Fruit fly (Drosophila melanogaster) Kc167 (cell line): Measurements from ENCODE around the gene ABCB7.

ENCODE experiments used
- Myc ChIP-seq: fragments of >200 bp; optimal IDR thresholded peaks from 2 replicates; lab custom pipeline; 2017; ENCODE audit warnings: missing external identifiers
- Sin3A ChIP-seq: fragments of >200 bp; optimal IDR thresholded peaks from 2 replicates; lab custom pipeline; 2018; ENCODE audit warnings: missing external identifiers
- h ChIP-seq: fragments of >200 bp; optimal IDR thresholded peaks from 3 replicates; lab custom pipeline; 2018; ENCODE audit warnings: missing external identifiers
- insv ChIP-seq: fragments of >200 bp; optimal IDR thresholded peaks from 3 replicates; lab custom pipeline; 2018; ENCODE audit warnings: missing external identifiers
- psq ChIP-seq: fragments of >200 bp; optimal IDR thresholded peaks from 2 replicates; lab custom pipeline; 2017; ENCODE audit warnings: missing external identifiers
- ttk ChIP-seq: sonication (Bioruptor generic); optimal IDR thresholded peaks from 2 replicates; lab custom pipeline; 2017; ENCODE audit warnings: missing external identifiers

Gene ABCB7

DNA sequence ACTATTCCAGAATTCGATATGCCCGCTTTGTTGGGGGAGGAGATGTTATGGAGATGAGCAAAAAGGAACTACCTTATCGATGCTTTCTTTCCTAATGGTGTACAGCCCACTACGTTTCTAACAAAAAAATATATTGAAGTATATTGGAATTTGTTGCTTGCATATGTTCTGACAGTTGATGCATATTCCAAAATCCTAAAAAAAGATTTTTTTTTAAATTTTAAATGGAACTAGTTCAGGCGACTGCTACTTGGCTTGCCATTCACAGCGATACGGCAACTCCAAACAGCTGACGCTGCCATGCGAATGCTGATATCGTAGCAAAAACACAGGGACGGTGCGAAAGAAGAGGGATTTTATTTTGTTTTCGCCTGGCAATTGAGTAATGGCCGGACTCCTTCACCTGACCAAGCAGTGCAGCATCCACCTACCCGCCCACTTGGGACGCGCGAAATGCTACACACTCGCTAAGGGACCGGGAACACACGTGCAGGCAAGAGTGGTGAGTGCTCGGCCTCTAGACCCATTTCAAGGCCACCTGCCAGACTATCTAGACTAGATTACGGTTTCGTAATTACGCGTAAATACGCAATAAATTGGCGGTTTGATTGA is at the start of gene ABCB7, which contains the start of the genes CG13926 and CG33230:
Gene ABCB7 (plus strand): TSS at position 299 of the 612 bp plus-strand sequence.
Gene CG13926 (minus strand): TSS at position 43 of the 612 bp plus-strand sequence.
Gene CG33230 (plus strand): TSS at position 299 of the 612 bp plus-strand sequence.
- TF ChIP-seq Myc (lab: Kevin White, UChicago) (no peak), h (no peak), Sin3A (lab: Kevin White, UChicago) (no peak), ttk (lab: Kevin White, UChicago) (no peak), insv (lab: Kevin White, UChicago) (no peak), psq (lab: Kevin White, UChicago) (no peak)

DNA sequence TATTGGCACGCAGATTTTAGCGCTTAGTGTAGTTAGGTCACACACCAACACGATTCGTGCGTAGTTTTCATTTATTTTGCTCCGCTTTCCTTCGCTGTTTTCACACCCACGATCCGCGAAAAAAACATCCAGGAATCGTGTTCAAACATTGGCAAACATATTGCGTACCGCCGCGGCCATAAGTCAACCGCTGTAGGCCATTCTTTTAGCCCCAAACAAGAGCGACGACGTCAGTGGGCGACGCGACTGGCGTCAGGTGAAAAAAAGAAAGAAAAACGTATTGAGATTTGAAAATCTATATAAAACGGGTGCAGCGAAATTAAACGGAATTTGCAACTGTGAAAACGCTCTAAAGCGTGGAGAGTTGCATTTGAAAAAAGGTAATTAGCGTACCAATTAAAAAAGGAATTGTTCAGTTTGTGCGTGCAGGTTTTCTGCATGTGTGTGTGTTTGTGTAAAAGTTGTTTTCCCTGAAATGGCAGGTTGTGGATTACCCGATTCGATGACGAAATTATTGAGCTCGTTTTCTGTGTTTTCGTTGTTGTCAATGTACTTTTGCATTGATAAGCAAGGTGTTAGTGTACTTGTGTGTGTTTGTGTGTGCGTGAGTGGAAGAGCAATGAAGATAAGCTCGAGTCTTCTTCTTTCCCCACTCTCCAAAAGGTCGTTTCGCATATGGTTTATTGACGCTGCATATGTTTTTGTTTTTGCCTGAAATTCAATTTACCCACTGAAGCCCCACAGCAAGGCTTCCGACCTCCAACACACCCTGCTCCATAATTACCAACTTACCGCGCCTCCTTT is 48.9 kb upstream of the ABCB7 start, which contains the start of gene Tmep:
Gene Tmep (plus strand): TSS at position 20 of the 804 bp plus-strand sequence.
- no peak for TF ChIP-seq Myc (lab: Kevin White, UChicago)
- no peak for TF ChIP-seq Sin3A (lab: Kevin White, UChicago)
- TF ChIP-seq insv (lab: Kevin White, UChicago) = no peak
- no peak for TF ChIP-seq psq (lab: Kevin White, UChicago)
- no peak for TF ChIP-seq ttk (lab: Kevin White, UChicago)
- no peak for TF ChIP-seq h

DNA sequence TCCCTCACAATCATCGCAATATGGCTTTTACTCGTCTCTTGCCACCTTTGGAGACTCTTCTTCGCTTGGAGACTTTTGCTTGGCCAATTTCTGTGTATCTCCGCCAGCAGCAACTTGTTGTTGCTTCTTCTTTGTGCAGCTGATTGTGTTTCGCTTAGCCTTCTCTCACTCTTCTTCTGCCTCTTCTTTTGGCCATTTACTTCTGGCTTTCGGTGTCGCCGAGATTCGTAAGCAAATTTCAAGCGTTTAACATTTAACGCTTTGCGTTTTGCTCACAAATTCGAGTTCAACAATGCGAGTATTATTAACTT is 48.3 kb upstream of the ABCB7 start:
- TF ChIP-seq Myc (lab: Kevin White, UChicago) (no peak), h (no peak)

DNA sequence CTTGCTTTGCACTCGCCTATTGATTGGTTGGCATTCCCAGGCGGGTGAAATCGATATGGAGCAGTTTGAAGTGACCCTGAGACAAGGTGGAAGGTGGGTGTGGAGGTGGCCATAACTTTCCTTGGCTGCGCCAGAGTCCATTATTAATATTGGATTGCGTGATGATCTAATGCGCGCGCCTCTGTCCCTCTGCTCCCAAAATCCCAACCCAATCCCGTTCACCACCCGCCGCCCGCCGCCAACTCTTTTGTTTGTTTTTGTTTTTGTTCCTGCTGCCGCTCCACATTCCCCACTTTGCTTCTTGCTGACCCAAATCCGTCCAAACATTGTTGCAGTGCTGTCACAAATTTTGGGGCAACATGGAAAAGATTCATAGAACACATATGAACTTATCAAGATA is 47.1 kb upstream of the ABCB7 start:
- TF ChIP-seq insv (lab: Kevin White, UChicago) = no peak
- TF ChIP-seq Sin3A (lab: Kevin White, UChicago) = no peak
- TF ChIP-seq psq (lab: Kevin White, UChicago) = no peak
- no peak for TF ChIP-seq ttk (lab: Kevin White, UChicago)
- TF ChIP-seq h = no peak
- no peak for TF ChIP-seq Myc (lab: Kevin White, UChicago)

DNA sequence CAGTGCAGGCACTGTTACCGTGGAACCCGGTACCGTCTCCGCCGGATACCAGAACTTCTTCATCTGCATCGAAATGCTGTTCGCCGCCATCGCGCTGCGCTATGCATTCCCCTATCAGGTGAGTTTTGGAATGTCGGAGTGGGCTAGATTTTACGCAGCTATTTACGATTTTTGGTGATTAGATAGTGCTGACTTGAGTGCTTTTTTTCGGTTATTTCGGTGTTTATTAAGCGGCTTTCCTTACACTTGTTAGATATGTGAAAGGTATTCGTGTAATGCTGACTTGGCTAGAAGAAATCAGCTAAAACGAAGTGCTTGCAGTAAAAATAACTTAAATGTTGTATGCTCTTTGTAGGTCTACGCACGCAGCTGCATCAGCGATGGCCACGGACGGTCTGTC is 45.0 kb upstream of the ABCB7 start:
- TF ChIP-seq ttk (lab: Kevin White, UChicago) = no peak
- no peak for TF ChIP-seq psq (lab: Kevin White, UChicago)
- no peak for TF ChIP-seq insv (lab: Kevin White, UChicago)
- TF ChIP-seq h = no peak
- TF ChIP-seq Sin3A (lab: Kevin White, UChicago) = no peak

DNA sequence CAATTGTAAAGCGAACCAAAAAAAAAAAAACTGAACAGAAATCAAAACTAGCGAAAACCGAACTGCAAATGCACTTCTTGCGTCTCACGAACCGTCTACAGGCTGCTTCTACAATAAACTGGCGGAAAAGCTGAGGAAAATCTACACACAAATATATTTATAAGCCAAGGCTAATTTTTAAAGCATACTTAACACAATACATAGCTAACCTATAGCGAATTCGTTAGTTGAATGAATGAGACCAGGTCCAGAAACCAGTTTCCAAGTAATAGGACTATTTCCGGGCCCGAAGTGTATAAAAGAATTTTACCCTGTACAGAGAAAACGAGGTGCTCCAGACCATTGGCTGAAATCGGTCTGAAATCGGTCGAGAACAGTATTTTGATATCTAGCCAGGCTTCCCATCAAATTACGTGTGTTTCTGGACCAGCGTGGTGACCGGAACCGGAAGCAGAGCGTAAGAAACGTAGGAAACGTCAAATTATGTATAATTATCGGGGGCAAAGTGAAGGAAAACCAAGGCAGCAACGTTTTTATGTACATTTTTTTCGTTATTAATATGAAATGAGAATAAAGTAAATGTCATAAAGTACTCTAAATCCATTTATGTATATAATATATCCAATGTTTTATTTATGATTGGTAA is 42.4 kb upstream of the ABCB7 start:
- TF ChIP-seq Sin3A (lab: Kevin White, UChicago) (no peak), insv (lab: Kevin White, UChicago) (no peak), h (no peak), Myc (lab: Kevin White, UChicago) (no peak), psq (lab: Kevin White, UChicago) (no peak), ttk (lab: Kevin White, UChicago) (no peak)

DNA sequence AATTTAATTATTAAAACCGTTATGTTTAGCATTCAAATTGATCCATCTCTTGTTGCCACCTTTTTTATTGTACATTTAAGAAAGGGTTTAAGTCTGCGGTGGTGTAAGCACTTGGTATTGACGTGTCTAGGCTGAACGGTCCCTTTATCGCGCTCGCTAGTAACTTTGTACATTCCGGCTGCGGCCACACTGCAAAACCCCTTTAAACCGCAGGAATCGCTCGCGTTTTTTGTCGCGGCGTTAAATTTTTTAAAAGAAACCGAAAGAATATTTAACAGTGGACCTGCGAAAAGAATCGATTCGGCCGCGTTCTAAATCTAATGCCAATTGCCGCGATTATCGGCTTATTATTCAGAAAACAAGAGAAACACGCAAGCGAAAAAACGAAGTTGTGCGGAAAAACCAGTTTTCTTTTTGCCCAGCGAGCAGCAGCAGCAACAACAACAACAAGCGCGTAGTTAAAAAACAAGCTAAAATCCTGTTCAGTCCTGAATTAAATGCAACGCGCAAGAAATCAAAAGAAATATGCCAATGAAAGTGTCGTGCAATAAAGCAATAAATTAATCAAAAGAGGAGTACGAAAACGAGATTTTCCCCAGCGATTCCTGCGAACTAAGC is 41.6 kb upstream of the ABCB7 start, which contains the start of gene CG13917:
Gene CG13917 (plus strand): TSS at position 211 of the 618 bp plus-strand sequence.
- TF ChIP-seq h (no peak), psq (lab: Kevin White, UChicago) (no peak), Myc (lab: Kevin White, UChicago) (no peak), Sin3A (lab: Kevin White, UChicago) (no peak), insv (lab: Kevin White, UChicago) (no peak), ttk (lab: Kevin White, UChicago) (no peak)

DNA sequence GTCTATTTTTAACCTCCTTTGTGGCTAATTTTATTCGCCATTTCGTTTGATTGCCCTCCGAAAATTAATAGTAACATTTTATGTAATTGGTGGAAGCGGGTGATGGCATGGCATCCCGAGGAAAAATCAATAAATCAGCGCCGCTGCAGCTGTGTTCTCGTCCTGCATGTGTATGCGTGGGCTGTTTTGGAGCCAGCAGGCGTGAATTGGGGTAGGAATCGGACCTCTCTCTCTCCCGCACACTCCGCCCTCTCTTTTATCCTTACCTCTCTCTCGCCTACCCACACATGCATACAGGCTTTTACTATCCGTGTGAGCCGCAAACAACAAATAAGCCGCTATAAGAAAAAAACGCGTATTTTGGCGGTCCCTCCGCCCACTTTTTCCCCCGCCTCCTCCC is 40.9 kb upstream of the ABCB7 start:
- TF ChIP-seq Myc (lab: Kevin White, UChicago) = no peak
- no peak for TF ChIP-seq ttk (lab: Kevin White, UChicago)
- no peak for TF ChIP-seq Sin3A (lab: Kevin White, UChicago)
- TF ChIP-seq insv (lab: Kevin White, UChicago) = no peak
- TF ChIP-seq psq (lab: Kevin White, UChicago) = no peak
- TF ChIP-seq h = no peak

DNA sequence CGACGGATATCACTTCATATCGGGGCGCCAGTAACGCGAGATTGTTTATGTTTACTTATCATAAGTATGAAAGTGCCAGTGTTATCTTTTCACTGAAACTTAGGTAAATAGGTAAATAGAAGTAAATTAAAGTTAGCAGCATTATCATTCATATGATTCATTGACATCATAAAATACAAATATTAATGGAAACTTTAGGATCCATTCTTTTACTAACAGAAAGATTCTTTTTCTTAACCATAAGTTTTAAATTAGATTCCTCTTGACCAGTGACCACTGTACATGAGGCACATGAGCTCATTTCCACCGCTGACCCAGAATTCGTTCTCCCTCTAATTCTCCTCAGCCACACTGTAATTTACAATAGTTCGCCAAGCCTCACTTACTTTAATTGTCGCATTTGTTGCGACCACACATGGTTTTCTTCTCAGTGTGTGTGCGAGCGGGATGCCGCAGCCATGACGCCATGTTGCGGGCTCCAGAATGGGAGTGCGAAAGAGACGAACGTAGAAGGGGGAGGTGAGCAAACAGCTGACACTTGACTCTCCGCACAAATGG is 39.7 kb upstream of the ABCB7 start:
- TF ChIP-seq Myc (lab: Kevin White, UChicago) (no peak), psq (lab: Kevin White, UChicago) (no peak), h (no peak), ttk (lab: Kevin White, UChicago) (no peak), Sin3A (lab: Kevin White, UChicago) (no peak), insv (lab: Kevin White, UChicago) (no peak)

DNA sequence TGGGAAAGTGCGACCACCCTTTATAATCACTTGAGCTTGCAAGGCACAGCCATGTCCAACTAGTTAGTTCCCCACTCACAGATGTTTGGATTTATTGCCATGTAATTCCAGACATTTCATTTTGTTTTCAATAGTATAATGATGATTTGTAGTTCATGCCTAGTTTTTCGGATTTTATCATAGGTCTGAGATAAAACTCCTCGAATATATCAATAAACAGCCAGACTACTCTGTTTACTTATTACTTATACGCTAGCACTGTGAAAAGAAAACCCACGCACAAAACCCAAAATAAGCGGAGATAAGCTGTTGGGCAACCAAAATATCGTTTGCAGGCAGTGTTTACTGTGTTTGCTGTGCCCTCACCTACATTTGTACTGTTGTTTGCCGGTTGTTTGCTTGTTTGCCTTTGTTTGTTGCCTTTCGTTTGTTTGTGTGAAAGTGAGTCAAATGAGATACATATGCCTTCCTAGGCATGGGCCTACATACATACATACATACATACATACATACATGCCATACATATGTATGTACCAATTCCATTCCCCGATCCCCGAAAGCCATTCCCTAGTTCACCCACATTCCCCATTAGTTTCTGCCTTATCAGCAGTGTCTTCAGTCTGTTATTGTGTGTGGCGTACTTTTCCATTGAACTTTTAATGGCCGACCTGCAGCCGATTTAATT is 38.9 kb upstream of the ABCB7 start:
- TF ChIP-seq psq (lab: Kevin White, UChicago) = no peak

DNA sequence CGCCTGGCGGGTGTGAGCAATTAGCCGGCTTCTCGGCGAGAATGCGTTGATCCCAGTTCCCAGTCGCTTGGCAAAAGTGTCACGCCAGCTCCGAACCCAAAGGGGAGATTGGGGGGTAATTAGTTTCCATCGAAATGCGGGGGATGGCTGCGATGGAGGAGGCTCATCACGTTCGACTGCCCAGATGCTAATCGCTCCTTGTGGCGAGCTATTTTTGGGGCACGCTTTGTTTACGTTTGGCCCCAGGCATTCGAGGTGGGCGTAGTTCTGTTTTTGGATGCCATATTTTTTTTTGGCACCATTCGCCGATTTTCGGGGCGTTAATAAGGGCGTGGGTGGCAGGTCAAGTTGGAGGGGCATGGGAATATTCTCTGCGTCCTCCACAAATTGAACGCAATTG is 38.0 kb upstream of the ABCB7 start:
- no peak for TF ChIP-seq insv (lab: Kevin White, UChicago)
- no peak for TF ChIP-seq h
